Fruit fly (Drosophila melanogaster): ENCODE measurements around the gene Irk3.

dm6 chr2L:18695404-18695804 is 18.1 kb downstream of the Irk3 start, which contains the start of the genes CG10383 and CG10338:
- TF ChIP-seq ab (GFP tag; optimal IDR thresholded peaks at IDR 0.05) (peak; percentile 15), CG13424 (tag; optimal IDR thresholded peaks at IDR 0.05) (peak; percentile 77), Bdp1 (GFP tag; optimal IDR thresholded peaks at IDR 0.05) (peak; percentile 77), gro (GFP tag; optimal IDR thresholded peaks at IDR 0.05) (peak; percentile 87), CG6854 (GFP tag; optimal IDR thresholded peaks at IDR 0.05) (peak; percentile 56), HLH54F (GFP tag; optimal IDR thresholded peaks at IDR 0.05) (peak; percentile 91), Ets97D (GFP tag; optimal IDR thresholded peaks at IDR 0.05) (peak; percentile 88), tx (GFP tag; optimal IDR thresholded peaks at IDR 0.05) (peak; percentile 86), CG30403 (GFP tag; optimal IDR thresholded peaks at IDR 0.05) (peak; percentile 87), eve (GFP tag; optimal IDR thresholded peaks at IDR 0.05) (no peak), CG14965 (GFP tag; optimal IDR thresholded peaks at IDR 0.05; ENCODE audit: borderline replicate concordance) (peak; percentile 28), CG1233 (GFP tag; optimal IDR thresholded peaks at IDR 0.05) (peak; percentile 41)

Measured in whole organism, embryonic.